Fruit fly (Drosophila melanogaster): Measurements from ENCODE around the gene SdhD.

Gene SdhD

dm6 chr3R:23736365-23736764 lies 24.0 kb downstream of the SdhD start (continued):
- TF ChIP-seq Med (GFP tag) (peak; percentile 65), CG2875 (GFP tag; optimal IDR thresholded peaks at IDR 0.05) (no peak), CG12769 (tag; optimal IDR thresholded peaks at IDR 0.05) (peak; percentile 59), hkb (optimal IDR thresholded peaks at IDR 0.05) (no peak), hkb (GFP tag; IDR thresholded peaks at IDR 0.05) (no peak), CG17361 (GFP tag; IDR thresholded peaks at IDR 0.05) (no peak), Lim3 (GFP tag; IDR thresholded peaks at IDR 0.05) (no peak), CG4424 (GFP tag; optimal IDR thresholded peaks at IDR 0.05) (no peak), da (GFP tag; optimal IDR thresholded peaks at IDR 0.05) (no peak), lov (optimal IDR thresholded peaks at IDR 0.05) (no peak), lov (GFP tag; IDR thresholded peaks at IDR 0.05) (no peak), Opbp (GFP tag; IDR thresholded peaks at IDR 0.05; ENCODE audit: partially characterized antibody) (no peak), Mrtf (GFP tag; IDR thresholded peaks at IDR 0.05) (no peak), abd-A (tag; optimal IDR thresholded peaks at IDR 0.05) (peak; percentile 62), oc (tag; optimal IDR thresholded peaks at IDR 0.05) (peak; percentile 17), CG12071 (GFP tag; optimal IDR thresholded peaks at IDR 0.05) (peak; percentile 14), NfI (GFP tag; optimal IDR thresholded peaks at IDR 0.05) (no peak), CG14050 (GFP tag; IDR thresholded peaks at IDR 0.05) (no peak), CG13296 (GFP tag; optimal IDR thresholded peaks at IDR 0.05) (no peak), wdn (GFP tag; IDR thresholded peaks at IDR 0.05) (no peak), CG32772 (GFP tag; IDR thresholded peaks at IDR 0.05) (no peak), CG7839 (tag; optimal IDR thresholded peaks at IDR 0.05) (no peak), ssp (GFP tag; IDR thresholded peaks at IDR 0.05) (no peak), zf30C (GFP tag; optimal IDR thresholded peaks at IDR 0.05) (no peak), Awh (GFP tag; IDR thresholded peaks at IDR 0.05) (peak; percentile 58; the same call in 1 of the 2 replicates), CG30020 (tag; optimal IDR thresholded peaks at IDR 0.05) (no peak), Meics (GFP tag; optimal IDR thresholded peaks at IDR 0.05) (no peak), Ssrp (tag; optimal IDR thresholded peaks at IDR 0.05) (no peak), scrt (GFP tag; optimal IDR thresholded peaks at IDR 0.05) (no peak), pb (GFP tag; optimal IDR thresholded peaks at IDR 0.05) (peak; percentile 7), CG10565 (GFP tag; optimal IDR thresholded peaks at IDR 0.05) (no peak), ftz-f1 (GFP tag; optimal IDR thresholded peaks at IDR 0.05) (no peak), grn (GFP tag; optimal IDR thresholded peaks at IDR 0.05) (no peak), gsb (GFP tag; IDR thresholded peaks at IDR 0.05) (no peak), bcd (GFP tag; optimal IDR thresholded peaks at IDR 0.05) (no peak), CG12391 (tag; optimal IDR thresholded peaks at IDR 0.05) (no peak), rib (GFP tag; IDR thresholded peaks at IDR 0.05) (no peak), Poxn (GFP tag; IDR thresholded peaks at IDR 0.05) (no peak), dpn (GFP tag; optimal IDR thresholded peaks at IDR 0.05) (no peak), Dbx (GFP tag; IDR thresholded peaks at IDR 0.05) (no peak), CG12219 (GFP tag; optimal IDR thresholded peaks at IDR 0.05) (no peak), luna (GFP tag; optimal IDR thresholded peaks at IDR 0.05) (no peak), esg (GFP tag; conservative IDR thresholded peaks at IDR 0.05) (no peak), Hsf (GFP tag; optimal IDR thresholded peaks at IDR 0.05) (no peak), hb (GFP tag; IDR thresholded peaks at IDR 0.05; ENCODE audit: partially characterized antibody) (no peak), tup (GFP tag; optimal IDR thresholded peaks at IDR 0.05) (no peak), Tbp (GFP tag; optimal IDR thresholded peaks at IDR 0.05) (no peak), disco-r (GFP tag; optimal IDR thresholded peaks at IDR 0.05) (no peak), CG2120 (GFP tag; optimal IDR thresholded peaks at IDR 0.05) (no peak), vvl (GFP tag; IDR thresholded peaks at IDR 0.05) (peak; percentile 62; the same call in 1 of the 2 replicates), so (GFP tag; IDR thresholded peaks at IDR 0.05) (0 out of 3 replicates have a peak, but pooled peaks have one; percentile 21), Hmx (GFP tag; optimal IDR thresholded peaks at IDR 0.05) (no peak), Sry-β (GFP tag; optimal IDR thresholded peaks at IDR 0.05) (no peak)

Data from whole organism, embryonic.